Fruit fly (Drosophila melanogaster) Kc167 (cell line): ENCODE measurements around the gene wuho.

ENCODE experiments used
- Sin3A ChIP-seq: fragments of >200 bp; optimal IDR thresholded peaks from 2 replicates; lab custom pipeline; 2018; ENCODE audit warnings: missing external identifiers
- psq ChIP-seq: fragments of >200 bp; optimal IDR thresholded peaks from 2 replicates; lab custom pipeline; 2017; ENCODE audit warnings: missing external identifiers

DNA sequence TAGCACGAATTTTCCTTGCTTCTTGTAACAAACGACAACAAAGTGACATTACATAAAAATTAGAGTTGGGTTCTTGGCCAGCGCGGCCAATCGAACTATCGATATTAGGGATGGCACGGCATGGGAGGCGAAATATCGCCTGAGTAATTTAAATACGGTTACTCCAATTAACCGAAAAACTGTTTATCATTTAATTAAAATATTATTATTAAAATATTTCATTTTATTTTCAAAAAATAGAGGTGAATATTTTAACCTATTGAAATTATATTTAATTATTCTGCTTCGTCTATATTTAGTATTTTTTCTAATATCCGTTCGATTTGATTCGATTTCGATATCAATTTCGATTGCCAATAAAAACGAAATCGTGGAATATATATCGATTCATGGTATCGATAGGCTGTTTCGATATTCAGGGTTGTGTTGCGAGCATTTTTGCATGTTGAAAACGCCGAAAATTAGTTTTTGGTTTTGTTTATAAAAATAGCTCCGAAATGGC is 32.4 kb upstream of the wuho start, which contains the start of the genes Rbcn-3A and Spx:
- no peak for TF ChIP-seq psq (lab: Kevin White, UChicago)
- no peak for TF ChIP-seq Sin3A (lab: Kevin White, UChicago)
